Worm (Caenorhabditis elegans): ENCODE results near the gene R13A5.10.

R13A5.10 gene

DNA sequence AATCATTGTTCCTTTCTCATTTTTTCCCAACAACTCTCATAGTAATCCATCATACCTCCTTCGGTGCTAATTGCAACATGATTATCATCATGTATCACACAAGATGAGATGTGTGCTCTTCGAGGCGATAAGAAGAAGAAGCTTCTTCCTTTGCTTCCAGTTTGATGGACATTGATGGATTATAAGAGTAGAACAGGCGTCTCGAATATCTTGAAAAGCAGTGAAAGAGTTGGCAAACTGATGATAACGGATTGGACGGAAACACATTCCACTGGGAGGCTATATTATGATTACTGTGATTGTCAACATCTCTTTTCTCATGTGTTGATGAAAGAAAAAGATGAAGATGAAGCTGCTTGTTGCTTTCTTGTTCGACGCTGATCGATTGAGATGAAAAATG is 22.9 kb downstream of the R13A5.10 start:
- TF ChIP-seq tag-97 (GFP tag; IDR thresholded peaks at IDR 0.05) (no peak), ZK337.2 (GFP tag; IDR thresholded peaks at IDR 0.05) (no peak), jun-1 (tag; optimal IDR thresholded peaks at IDR 0.05) (no peak), ces-1 (GFP tag; optimal IDR thresholded peaks at IDR 0.05) (no peak), hlh-11 (tag; optimal IDR thresholded peaks at IDR 0.05) (peak; percentile 1), F37D6.2 (tag; optimal IDR thresholded peaks at IDR 0.05) (no peak), ceh-82 (tag; optimal IDR thresholded peaks at IDR 0.05) (no peak), nhr-11 (tag; optimal IDR thresholded peaks at IDR 0.05) (no peak), fkh-10 (GFP tag; optimal IDR thresholded peaks at IDR 0.05) (no peak), lin-13 (GFP tag; optimal IDR thresholded peaks at IDR 0.05) (no peak), daf-16 (GFP tag; optimal IDR thresholded peaks at IDR 0.05) (peak in 1 of 2 experiments; percentile 77), daf-16 (tag; optimal IDR thresholded peaks at IDR 0.05) (no peak), dpl-1 (GFP tag; optimal IDR thresholded peaks at IDR 0.05) (no peak), unc-62 (GFP tag; optimal IDR thresholded peaks at IDR 0.05 in 1 of 2) (peak in 1 of 2 experiments; percentile 48), unc-62 (tag; optimal IDR thresholded peaks at IDR 0.05) (no peak), F44E2.7 (GFP tag; IDR thresholded peaks at IDR 0.05) (no peak)

- no peak for TF ChIP-seq T26A8.4 (GFP tag; IDR thresholded peaks at IDR 0.05)
- TF ChIP-seq skn-1 (tag; optimal IDR thresholded peaks at IDR 0.05): no peak
- no peak for TF ChIP-seq ceh-62 (tag; optimal IDR thresholded peaks at IDR 0.05)
- no peak for TF ChIP-seq spr-1 (tag; optimal IDR thresholded peaks at IDR 0.05)
- no peak for TF ChIP-seq ztf-7 (tag; optimal IDR thresholded peaks at IDR 0.05)
- TF ChIP-seq unc-130 (GFP tag; optimal IDR thresholded peaks at IDR 0.05): no peak
These were observed 24.1 kb downstream of the R13A5.10 start for ce11 chrIII:7558658-7559057.

ce11 chrIII:7557930-7558470 is 24.8 kb downstream of the R13A5.10 start:
- 0 out of 2 replicates have a peak, but pooled peaks have one; percentile 19 for TF ChIP-seq ceh-20 (GFP tag; IDR thresholded peaks at IDR 0.05)
- peak; percentile 29 to 66 for TF ChIP-seq lsy-2 (tag; optimal IDR thresholded peaks at IDR 0.05)
- peak; percentile 14 for TF ChIP-seq nhr-28 (tag; optimal IDR thresholded peaks at IDR 0.05)
- no peak for TF ChIP-seq unc-39 (tag; optimal IDR thresholded peaks at IDR 0.05)
- TF ChIP-seq unc-62 (GFP tag; optimal IDR thresholded peaks at IDR 0.05 in 1 of 2): peak in 1 of 2 experiments; percentile 94
- no peak for TF ChIP-seq unc-62 (tag; optimal IDR thresholded peaks at IDR 0.05)
- no peak for TF ChIP-seq nhr-48 (tag; optimal IDR thresholded peaks at IDR 0.05)
- TF ChIP-seq nhr-10 (tag; optimal IDR thresholded peaks at IDR 0.05): no peak

ce11 chrIII:7555360-7555759 is 27.4 kb downstream of the R13A5.10 start, which contains the start of gene ceh-13:
Gene ceh-13, plus strand, starts transcription at chrIII:7555660.
- no peak for TF ChIP-seq nhr-25 (tag; optimal IDR thresholded peaks at IDR 0.05; ENCODE audit: borderline replicate concordance, insufficient read depth)

- TF ChIP-seq unc-62 (GFP tag; optimal IDR thresholded peaks at IDR 0.05 in 1 of 2) (peak in 1 of 2 experiments; percentile 99), unc-62 (tag; optimal IDR thresholded peaks at IDR 0.05) (no peak), hlh-11 (tag; optimal IDR thresholded peaks at IDR 0.05) (peak; percentile 8), mdl-1 (tag; optimal IDR thresholded peaks at IDR 0.05) (peak in 1 of 2 experiments; percentile 2), spr-3 (GFP tag; optimal IDR thresholded peaks at IDR 0.05) (no peak), daf-8 (GFP tag; IDR thresholded peaks at IDR 0.05) (no peak), F44E2.7 (GFP tag; IDR thresholded peaks at IDR 0.05) (no peak), tag-97 (GFP tag; IDR thresholded peaks at IDR 0.05) (no peak), daf-16 (GFP tag; optimal IDR thresholded peaks at IDR 0.05) (no peak), daf-16 (tag; optimal IDR thresholded peaks at IDR 0.05) (no peak), Y5F2A.4 (GFP tag; optimal IDR thresholded peaks at IDR 0.05) (no peak), ceh-20 (GFP tag; IDR thresholded peaks at IDR 0.05) (peak; percentile 81), mdt-29 (GFP tag; IDR thresholded peaks at IDR 0.05) (no peak), Y75B8A.6 (GFP tag; IDR thresholded peaks at IDR 0.05) (no peak), tra-1 (GFP tag; IDR thresholded peaks at IDR 0.05) (no peak), pha-4 (GFP tag; IDR thresholded peaks at IDR 0.05) (no peak), pha-4 (tag; optimal IDR thresholded peaks at IDR 0.05) (no peak), aha-1 (tag) (peak; percentile 65), lsy-2 (tag; optimal IDR thresholded peaks at IDR 0.05) (peak in 1 of 2 experiments; percentile 48)
These were observed 28.1 kb downstream of the R13A5.10 start for ce11 chrIII:7554697-7555145.

All from whole organism, L4 larva.